Fruit fly (Drosophila melanogaster) whole organism: ENCODE data around the gene Cbl.

Experiments used
- CG8478 ChIP-seq: fragments of >200 bp; optimal IDR thresholded peaks from 2 replicates; lab custom pipeline; 2018; ENCODE audit warnings: inconsistent platforms
- Dll ChIP-seq: fragments of >200 bp; optimal IDR thresholded peaks from 2 replicates; lab custom pipeline; 2017
- EcR ChIP-seq, 2 experiments: fragments of >200 bp; optimal IDR thresholded peaks; 2 replicates each; lab custom pipeline; 2017; ENCODE audit warnings: missing biosample characterization in 2 of 2, missing genetic modification characterization in 2 of 2, missing genetic modification reagents in 2 of 2
- pan ChIP-seq: fragments of >200 bp; optimal IDR thresholded peaks from 2 replicates; lab custom pipeline; 2017
- usp ChIP-seq: fragments of >200 bp; optimal IDR thresholded peaks from 2 replicates; lab custom pipeline; 2017; ENCODE audit warnings: missing biosample characterization, missing genetic modification characterization, mixed read lengths

DNA sequence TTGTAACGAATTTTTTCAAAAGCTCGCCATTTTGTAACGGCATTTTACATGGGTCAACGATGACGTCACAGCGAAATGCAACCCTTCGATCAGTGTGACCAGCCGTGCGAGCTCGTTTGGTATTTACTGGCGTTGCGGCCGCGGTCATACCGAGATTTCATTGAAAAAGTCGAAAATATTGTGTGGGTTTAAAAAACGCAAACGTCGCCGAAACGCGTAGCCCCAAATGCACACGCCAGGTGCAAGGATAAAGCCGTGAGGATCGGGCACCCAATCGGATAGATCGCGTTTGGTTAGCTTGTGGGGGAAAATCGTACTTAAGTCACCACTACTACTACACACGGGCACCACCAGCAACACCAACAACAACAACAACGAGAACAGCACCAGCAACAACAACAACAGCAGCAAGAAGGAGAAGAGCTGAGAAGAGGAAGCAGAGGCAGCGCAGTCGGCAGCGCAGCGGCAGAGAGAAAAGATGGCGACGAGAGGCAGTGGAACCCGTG is at the start of gene Cbl:
- no peak for TF ChIP-seq usp (GFP tag; lab: Kevin White, UChicago)
- TF ChIP-seq pan (lab: Kevin White, UChicago) = no peak
- no peak for TF ChIP-seq EcR (GFP tag; optimal IDR thresholded peaks at IDR 0.05; lab: Kevin White, UChicago)
- TF ChIP-seq CG8478 (lab: Kevin White, UChicago) = no peak
- TF ChIP-seq Dll (lab: Kevin White, UChicago) = no peak
